Worm (Caenorhabditis elegans) whole organism, L4 larva: ENCODE measurements around the gene mtm-6.
A peak's percentile ranks its signal among the peaks of the same experiment; 100 is the strongest.
"Not testable (repeated sequence)": the region's sequence is repeated elsewhere in the genome, so short reads cannot be mapped to it uniquely, and the experiment has no call there.

Experiments
- F10B5.3 ChIP-seq: sonication (generic microtip); optimal IDR thresholded peaks from 2 replicates; lab custom pipeline; 2016; ENCODE audit warnings: mild to moderate bottlenecking, missing genetic modification characterization, missing compliant biosample characterization
- F26F4.8 ChIP-seq: fragments of 200-800 bp; sonication (Bioruptor generic); conservative IDR thresholded peaks from 2 replicates; pipeline ENCODE4 v1.3.6; 2022; ENCODE audit warnings: missing genetic modification characterization, missing compliant biosample characterization
- F37D6.2 ChIP-seq: sonication (generic microtip); optimal IDR thresholded peaks from 2 replicates; lab custom pipeline; 2016; ENCODE audit warnings: mild to moderate bottlenecking, missing genetic modification characterization, missing compliant biosample characterization
- Y48G9A.11 ChIP-seq: fragments of 200-800 bp; sonication (Bioruptor generic); IDR thresholded peaks from 2 replicates; pipeline ENCODE4 v1.3.6; 2022; ENCODE audit warnings: missing genetic modification reagents, missing genetic modification characterization, missing compliant biosample characterization
- attf-4 ChIP-seq: sonication (generic microtip); optimal IDR thresholded peaks from 3 replicates; lab custom pipeline; 2017; ENCODE audit warnings: missing biosample characterization, missing genetic modification characterization
- ceh-44 ChIP-seq: fragments of 200-800 bp; sonication (Bioruptor generic); IDR thresholded peaks from 2 replicates; pipeline ENCODE4 v1.3.6; 2022; ENCODE audit warnings: missing genetic modification reagents, missing genetic modification characterization, missing compliant biosample characterization
- ceh-82 ChIP-seq: sonication (generic microtip); optimal IDR thresholded peaks from 2 replicates; lab custom pipeline; 2017; ENCODE audit warnings: missing biosample characterization, missing genetic modification characterization
- ctbp-1 ChIP-seq: fragments of 200-800 bp; sonication (Bioruptor generic); IDR thresholded peaks from 2 replicates; pipeline ENCODE4 v1.3.6; 2022; ENCODE audit warnings: missing genetic modification reagents, missing genetic modification characterization, missing compliant biosample characterization
- daf-16 ChIP-seq, 3 experiments: sonication (generic microtip); optimal IDR thresholded peaks; 2 replicates each; lab custom pipeline; 2016 to 2017; ENCODE audit warnings: missing genetic modification characterization in 3 of 3, missing genetic modification reagents in 3 of 3, mild to moderate bottlenecking in 2 of 3, missing compliant biosample characterization in 2 of 3, missing biosample characterization in 1 of 3, moderate library complexity in 1 of 3
- daf-8 ChIP-seq: fragments of 200-800 bp; sonication (Bioruptor generic); IDR thresholded peaks from 2 replicates; pipeline ENCODE4 v1.3.6; 2022; ENCODE audit warnings: missing genetic modification characterization, missing compliant biosample characterization
- dmd-6 ChIP-seq: fragments of 200-800 bp; sonication (Bioruptor generic); IDR thresholded peaks from 2 replicates; pipeline ENCODE4 v1.3.6; 2022; ENCODE audit warnings: missing genetic modification reagents, missing genetic modification characterization, missing compliant biosample characterization
- dmd-8 ChIP-seq: fragments of 200-800 bp; sonication (Bioruptor generic); IDR thresholded peaks from 2 replicates; pipeline ENCODE4 v1.3.6; 2022; ENCODE audit warnings: missing genetic modification characterization, missing compliant biosample characterization
- dpl-1 ChIP-seq: fragments of 150-350 bp; optimal IDR thresholded peaks from 2 replicates; lab custom pipeline; 2014; ENCODE audit warnings: missing biosample characterization, missing genetic modification reagents, missing genetic modification characterization
- duxl-1 ChIP-seq: sonication (generic microtip); optimal IDR thresholded peaks from 2 replicates; lab custom pipeline; 2016; ENCODE audit warnings: mild to moderate bottlenecking, missing genetic modification characterization, moderate library complexity, missing compliant biosample characterization; ENCODE audit not compliant: poor library complexity
- gei-8 ChIP-seq: fragments of 200-800 bp; sonication (Bioruptor generic); optimal IDR thresholded peaks from 2 replicates; lab custom pipeline; 2018; ENCODE audit warnings: mild to moderate bottlenecking, missing genetic modification characterization, missing compliant biosample characterization
- jun-1 ChIP-seq: fragments of 150-350 bp; optimal IDR thresholded peaks from 2 replicates; lab custom pipeline; 2014; ENCODE audit warnings: missing biosample characterization, missing genetic modification reagents, missing genetic modification characterization
- lin-1 ChIP-seq: fragments of 200-800 bp; sonication (Bioruptor generic); IDR thresholded peaks from 2 replicates; pipeline ENCODE4 v1.3.6; 2022; ENCODE audit warnings: missing genetic modification reagents, missing genetic modification characterization, missing compliant biosample characterization
- lin-13 ChIP-seq: fragments of 150-350 bp; optimal IDR thresholded peaks from 2 replicates; lab custom pipeline; 2014; ENCODE audit warnings: missing biosample characterization, missing genetic modification reagents, missing genetic modification characterization
- lin-15B ChIP-seq: fragments of 150-350 bp; sonication (generic microtip); optimal IDR thresholded peaks from 3 replicates; lab custom pipeline; 2014; ENCODE audit warnings: missing biosample characterization, missing genetic modification characterization
- lin-39 ChIP-seq: fragments of 150-350 bp; optimal IDR thresholded peaks from 2 replicates; lab custom pipeline; 2014; ENCODE audit warnings: missing biosample characterization, missing genetic modification reagents, missing genetic modification characterization
- lsy-2 ChIP-seq, 2 experiments: fragments of 150-350 bp in 1 of 2; sonication (generic microtip) in 1 of 2; optimal IDR thresholded peaks; 2 replicates each; lab custom pipeline; 2014 to 2017; ENCODE audit warnings: missing biosample characterization in 2 of 2, missing genetic modification characterization in 2 of 2
- madf-5 ChIP-seq, 2 experiments: fragments of 200-800 bp; sonication (Bioruptor generic); IDR thresholded peaks; 2 replicates each; pipeline ENCODE4 v1.3.6; 2022; ENCODE audit warnings: missing compliant biosample characterization in 2 of 2, missing genetic modification characterization in 2 of 2
- mep-1 ChIP-seq: fragments of 150-350 bp; sonication (generic microtip); optimal IDR thresholded peaks from 3 replicates; lab custom pipeline; 2014; ENCODE audit warnings: missing biosample characterization, missing genetic modification characterization
- mxl-3 ChIP-seq: fragments of 200-800 bp; sonication (Bioruptor generic); optimal IDR thresholded peaks from 2 replicates; lab custom pipeline; 2018; ENCODE audit warnings: mild to moderate bottlenecking, missing genetic modification characterization, missing compliant biosample characterization
- nhr-237 ChIP-seq: sonication (generic microtip); optimal IDR thresholded peaks from 2 replicates; lab custom pipeline; 2017; ENCODE audit warnings: missing biosample characterization, missing genetic modification characterization
- nhr-25 ChIP-seq: sonication (generic microtip); optimal IDR thresholded peaks from 2 replicates; lab custom pipeline; 2017; ENCODE audit warnings: missing genetic modification characterization, mild to moderate bottlenecking, missing compliant biosample characterization, antibody characterized with exemption, moderate library complexity, borderline replicate concordance; ENCODE audit not compliant: insufficient read depth
- nhr-28 ChIP-seq: fragments of 150-350 bp; optimal IDR thresholded peaks from 2 replicates; lab custom pipeline; 2014; ENCODE audit warnings: missing biosample characterization, missing genetic modification characterization
- nhr-41 ChIP-seq: fragments of 200-800 bp; sonication (Bioruptor generic); IDR thresholded peaks from 2 replicates; pipeline ENCODE4 v1.3.6; 2022; ENCODE audit warnings: missing genetic modification reagents, missing genetic modification characterization, missing compliant biosample characterization
- nhr-48 ChIP-seq: sonication (generic microtip); optimal IDR thresholded peaks from 2 replicates; lab custom pipeline; 2016; ENCODE audit warnings: mild to moderate bottlenecking, missing genetic modification characterization, missing compliant biosample characterization
- pha-4 ChIP-seq, 2 experiments: fragments of 150-350 bp in 1 of 2; fragments of 200-800 bp in 1 of 2; sonication (Bioruptor generic) in 1 of 2; IDR thresholded peaks in 1 of 2; optimal IDR thresholded peaks in 1 of 2; 2 replicates each; pipeline versions ENCODE4 v1.3.6 to Lab custom; 2014 to 2022; ENCODE audit warnings: missing genetic modification characterization in 2 of 2, missing genetic modification reagents in 2 of 2, missing biosample characterization in 1 of 2, missing compliant biosample characterization in 1 of 2
- php-3 ChIP-seq: fragments of 200-800 bp; sonication (Bioruptor generic); IDR thresholded peaks from 2 replicates; pipeline ENCODE4 v1.3.6; 2022; ENCODE audit warnings: missing genetic modification reagents, missing genetic modification characterization, missing compliant biosample characterization
- sdz-12 ChIP-seq: fragments of 200-800 bp; sonication (Bioruptor generic); optimal IDR thresholded peaks from 2 replicates; lab custom pipeline; 2018; ENCODE audit warnings: mild to moderate bottlenecking, missing genetic modification characterization, missing compliant biosample characterization
- skn-1 ChIP-seq: fragments of 150-350 bp; optimal IDR thresholded peaks from 2 replicates; lab custom pipeline; 2014; ENCODE audit warnings: missing biosample characterization, missing genetic modification characterization
- snpc-4 ChIP-seq: fragments of 150-350 bp; optimal IDR thresholded peaks from 2 replicates; lab custom pipeline; 2014; ENCODE audit warnings: missing biosample characterization, missing genetic modification characterization
- spr-1 ChIP-seq: sonication (generic microtip); optimal IDR thresholded peaks from 2 replicates; lab custom pipeline; 2016; ENCODE audit warnings: mild to moderate bottlenecking, missing genetic modification characterization, missing compliant biosample characterization
- unc-130 ChIP-seq: sonication (generic microtip); optimal IDR thresholded peaks from 2 replicates; lab custom pipeline; 2016; ENCODE audit warnings: missing genetic modification reagents, missing genetic modification characterization, missing compliant biosample characterization
- vab-7 ChIP-seq: fragments of 200-800 bp; sonication (Bioruptor generic); IDR thresholded peaks from 2 replicates; pipeline ENCODE4 v1.3.6; 2022; ENCODE audit warnings: missing genetic modification reagents, missing genetic modification characterization, missing compliant biosample characterization
- zag-1 ChIP-seq: fragments of 150-350 bp; optimal IDR thresholded peaks from 2 replicates; lab custom pipeline; 2014; ENCODE audit warnings: missing biosample characterization, missing genetic modification characterization
- zip-2 ChIP-seq: fragments of 150-350 bp; optimal IDR thresholded peaks from 2 replicates; lab custom pipeline; 2014; ENCODE audit warnings: missing biosample characterization, missing genetic modification characterization

The mtm-6 gene

ce11 chrIII:13393647-13394046, 46.8 kb downstream of the mtm-6 start, which contains the start of gene qdpr-1:
qdpr-1 (plus strand) TSS chrIII:13393910.
- TF ChIP-seq mxl-3 (peak; percentile 43), ctbp-1 (GFP tag; lab: Robert Waterston, UW) (no peak)

- no peak for TF ChIP-seq nhr-41 (GFP tag; lab: Robert Waterston, UW)
- no peak for TF ChIP-seq nhr-28 (tag; lab: Kevin White, UChicago)
- no peak for TF ChIP-seq ceh-44
- no peak for TF ChIP-seq mxl-3
- TF ChIP-seq zip-2 (tag; lab: Kevin White, UChicago) = no peak
- TF ChIP-seq nhr-25 (tag; lab: Kevin White, UChicago) = no peak
- no peak for TF ChIP-seq zag-1 (tag; lab: Kevin White, UChicago)
- no peak for TF ChIP-seq dmd-8 (GFP tag; lab: Robert Waterston, UW)
- no peak for TF ChIP-seq F26F4.8 (GFP tag; lab: Robert Waterston, UW)
- no peak for TF ChIP-seq skn-1
- TF ChIP-seq daf-8 = no peak
- no peak for TF ChIP-seq vab-7
- TF ChIP-seq madf-5 (GFP tag; IDR thresholded peaks at IDR 0.05; lab: Robert Waterston, UW) = no peak
- no peak for TF ChIP-seq lin-13 (GFP tag; lab: Kevin White, UChicago)
- no peak for TF ChIP-seq unc-130 (GFP tag; lab: Kevin White, UChicago)
- no peak for TF ChIP-seq attf-4 (tag; lab: Kevin White, UChicago)
- no peak for TF ChIP-seq lin-15B (tag; lab: Kevin White, UChicago)
- TF ChIP-seq ceh-82 (tag; lab: Kevin White, UChicago) = no peak
- TF ChIP-seq dpl-1 (GFP tag; lab: Kevin White, UChicago) = no peak
- no peak for TF ChIP-seq lin-39 (tag; lab: Kevin White, UChicago)
These were observed 48.4 kb downstream of the mtm-6 start, which contains the start of gene F11F1.1 for ce11 chrIII:13395262-13395661. F11F1.1 (plus strand) TSS chrIII:13395562.

DNA sequence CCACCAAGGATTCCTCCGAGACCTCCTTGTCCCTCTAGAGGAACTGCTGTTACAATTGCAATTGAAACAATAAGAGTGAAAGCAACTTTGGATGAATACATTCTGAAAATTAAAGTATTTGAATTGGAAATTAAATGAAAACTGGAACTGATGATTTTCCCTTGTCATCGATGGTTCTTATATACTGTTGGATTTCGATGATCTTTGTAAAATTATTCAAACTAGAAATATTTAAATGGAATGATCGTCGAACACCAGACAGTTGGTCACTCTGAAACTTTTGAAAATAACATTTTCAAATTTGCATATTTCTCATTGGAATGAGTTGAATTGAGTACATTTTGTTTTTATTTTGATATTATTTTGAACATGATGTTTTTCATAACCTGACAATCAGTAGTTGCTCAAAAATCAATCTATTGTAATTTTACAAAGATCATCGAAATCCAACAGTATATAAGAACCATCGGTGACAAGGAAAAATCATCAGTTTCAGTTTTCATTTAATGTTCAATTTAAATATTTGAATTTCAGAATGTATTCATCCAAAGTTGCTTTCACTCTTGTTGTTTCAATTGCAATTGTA, 54.9 kb downstream of the mtm-6 start, which contains the start of the genes srlf-9 and srlf-10:
srlf-9 (minus strand) TSS at position 101 of the 586 bp plus-strand sequence.
srlf-10 (plus strand) TSS at position 536 of the 586 bp plus-strand sequence.
- not testable (repeated sequence) for TF ChIP-seq lin-1 (GFP tag; lab: Robert Waterston, UW); vab-7; jun-1

DNA sequence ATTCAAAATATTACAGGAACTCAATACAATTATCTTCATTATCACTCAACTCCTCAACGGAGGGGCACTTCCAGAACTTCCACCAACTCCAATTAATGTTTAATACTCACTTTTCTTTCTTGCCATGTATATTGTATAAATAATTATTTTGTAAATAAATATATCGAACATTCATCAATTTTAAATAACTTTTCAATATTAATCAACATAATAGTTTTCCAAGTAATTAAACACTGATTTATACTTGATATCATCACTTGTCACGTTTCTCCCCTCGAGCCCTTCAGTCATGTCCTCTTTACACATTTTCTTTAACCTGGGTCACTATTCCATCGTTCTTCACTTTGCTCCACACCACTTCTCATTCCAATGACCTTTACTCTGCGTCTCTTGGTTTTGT, 56.0 kb downstream of the mtm-6 start, which contains the start of gene mig-18:
mig-18 (plus strand) TSS at position 301 of the 400 bp plus-strand sequence.
- TF ChIP-seq ceh-44 = no peak
- no peak for TF ChIP-seq lin-15B (tag; lab: Kevin White, UChicago)
- TF ChIP-seq duxl-1 (tag; lab: Kevin White, UChicago) = no peak
- no peak for TF ChIP-seq pha-4 (GFP tag; IDR thresholded peaks at IDR 0.05; lab: Robert Waterston, UW)
- TF ChIP-seq pha-4 (tag; optimal IDR thresholded peaks at IDR 0.05; lab: Kevin White, UChicago) = no peak
- no peak for TF ChIP-seq php-3 (GFP tag; lab: Robert Waterston, UW)
- no peak for TF ChIP-seq dmd-6 (GFP tag; lab: Robert Waterston, UW)
- no peak for TF ChIP-seq sdz-12 (GFP tag; lab: Kevin White, UChicago)
- TF ChIP-seq lsy-2 (tag; optimal IDR thresholded peaks at IDR 0.05; lab: Kevin White, UChicago) = no peak
- no peak for TF ChIP-seq nhr-237 (tag; lab: Kevin White, UChicago)
- TF ChIP-seq Y48G9A.11 (GFP tag; lab: Robert Waterston, UW) = no peak
- TF ChIP-seq mep-1 (tag; lab: Kevin White, UChicago) = no peak
- TF ChIP-seq nhr-48 = no peak
- no peak for TF ChIP-seq F10B5.3
- TF ChIP-seq spr-1 = no peak
- no peak for TF ChIP-seq snpc-4 (tag; lab: Kevin White, UChicago)
- TF ChIP-seq gei-8 (GFP tag; lab: Kevin White, UChicago) = no peak
- TF ChIP-seq F37D6.2 = no peak
- no peak for TF ChIP-seq daf-16 (GFP tag; optimal IDR thresholded peaks at IDR 0.05; lab: Kevin White, UChicago)
- TF ChIP-seq daf-16 (tag; optimal IDR thresholded peaks at IDR 0.05; lab: Kevin White, UChicago) = no peak
